Fruit fly (Drosophila melanogaster): Measurements from ENCODE around the gene CG13299.

dm6 chr3L:6268076-6268475, 35.9 kb upstream of the CG13299 start:
- TF ChIP-seq insv (optimal IDR thresholded peaks at IDR 0.05) (no peak), ttk (optimal IDR thresholded peaks at IDR 0.05) (no peak), h (optimal IDR thresholded peaks at IDR 0.05) (no peak), Myc (optimal IDR thresholded peaks at IDR 0.05) (no peak), Sin3A (optimal IDR thresholded peaks at IDR 0.05) (no peak), psq (optimal IDR thresholded peaks at IDR 0.05) (no peak)

All from Kc167 (cell line).